Worm (Caenorhabditis elegans): Measurements from ENCODE around the gene sri-47.
"Not testable (repeated sequence)": the region's sequence is repeated elsewhere in the genome, so short reads cannot be mapped to it uniquely, and the experiment has no call there.

Gene sri-47

DNA sequence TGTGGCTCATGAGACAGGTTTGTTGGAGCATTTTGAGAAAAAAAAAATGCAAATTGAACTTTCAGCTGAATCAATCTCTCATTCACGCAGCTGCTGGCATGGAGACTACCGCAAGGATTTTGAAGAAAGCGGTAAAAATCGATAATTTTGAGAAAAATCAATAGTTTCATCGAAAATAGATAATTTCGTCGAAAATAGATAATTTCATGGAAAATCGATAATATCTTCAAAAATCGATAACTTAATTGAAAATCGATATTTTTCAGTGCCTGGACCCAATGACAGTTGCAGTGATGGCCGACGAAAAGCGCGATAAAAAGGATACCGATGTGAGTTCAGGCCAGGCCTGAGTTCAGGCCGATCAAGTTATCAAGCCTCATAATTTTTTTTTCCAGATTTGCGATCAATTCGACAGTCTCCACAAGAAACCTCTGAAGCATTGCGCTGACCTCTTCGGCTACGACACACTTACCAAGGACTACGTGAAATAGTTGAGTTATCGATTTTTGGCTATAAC lies 33.7 kb upstream of the sri-47 start, which contains the start of gene D2062.4:
TSS of gene D2062.4 (plus strand) at position 467 of the 517 bp plus-strand sequence.
- TF ChIP-seq lin-15B (tag; optimal IDR thresholded peaks at IDR 0.05); mdl-1 (tag; optimal IDR thresholded peaks at IDR 0.05); lin-13 (GFP tag; optimal IDR thresholded peaks at IDR 0.05): not testable (repeated sequence)

DNA sequence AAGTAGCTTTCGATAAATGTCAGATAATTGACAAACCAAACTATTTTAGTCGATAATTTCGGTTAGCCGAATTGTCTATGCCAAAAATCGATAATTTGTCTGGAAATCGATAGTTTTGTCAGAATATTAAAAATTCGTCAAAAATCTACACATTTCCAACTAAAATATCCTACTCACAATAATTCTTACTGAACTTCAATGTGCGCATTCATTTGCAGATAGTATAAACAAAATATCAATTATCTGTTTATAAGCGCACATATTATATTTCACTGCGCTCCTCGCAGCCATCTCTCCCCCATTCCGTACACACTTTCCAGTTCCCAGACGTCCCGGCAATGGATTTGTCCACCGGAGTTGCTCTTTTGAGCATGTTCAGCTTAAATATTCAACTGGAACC lies 31.9 kb upstream of the sri-47 start, which contains the start of gene lgc-28:
TSS of gene lgc-28 (plus strand) at position 301 of the 400 bp plus-strand sequence.
- TF ChIP-seq dpl-1 (GFP tag; optimal IDR thresholded peaks at IDR 0.05) (no peak), C04F5.9 (tag; optimal IDR thresholded peaks at IDR 0.05) (no peak)

ce11 chrII:2627154-2627799 lies 29.4 kb upstream of the sri-47 start, which contains the start of gene sri-71:
sri-71 (plus strand) TSS chrII:2627749.
- TF ChIP-seq lin-15B (tag; optimal IDR thresholded peaks at IDR 0.05) (no peak), egl-27 (tag; optimal IDR thresholded peaks at IDR 0.05) (no peak), efl-1 (optimal IDR thresholded peaks at IDR 0.05) (no peak), efl-1 (GFP tag; optimal IDR thresholded peaks at IDR 0.05 in 1 of 2) (peak in 1 of 2 experiments; percentile 60), nhr-77 (tag; optimal IDR thresholded peaks at IDR 0.05) (no peak)

DNA sequence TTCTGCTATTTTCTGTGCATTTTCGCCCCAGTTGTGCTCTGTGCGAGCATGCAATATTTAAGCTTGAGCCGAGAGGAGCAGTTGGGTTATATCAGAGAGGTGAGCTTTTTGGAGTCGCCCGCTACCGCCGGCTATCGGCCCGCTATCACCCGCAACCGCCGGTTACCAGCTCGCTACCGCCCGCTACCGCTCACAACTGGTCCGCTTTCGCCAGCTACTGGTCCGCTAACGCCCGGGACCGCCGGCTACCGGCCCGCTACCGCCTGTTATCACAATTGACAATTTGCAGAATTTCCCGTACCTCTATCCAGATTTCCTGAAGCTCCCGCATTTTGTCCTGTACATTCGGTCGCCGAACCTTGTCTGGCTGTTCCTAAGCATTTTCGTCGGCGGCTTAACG lies 28.3 kb upstream of the sri-47 start:
- no peak for TF ChIP-seq ceh-63 (GFP tag; optimal IDR thresholded peaks at IDR 0.05)
- no peak for TF ChIP-seq pax-3 (tag; optimal IDR thresholded peaks at IDR 0.05)
- no peak for TF ChIP-seq pqm-1 (tag; optimal IDR thresholded peaks at IDR 0.05)
- no peak for TF ChIP-seq nhr-85 (tag)
- no peak for TF ChIP-seq grh-1 (GFP tag; IDR thresholded peaks at IDR 0.05)
- TF ChIP-seq egl-13 (tag; optimal IDR thresholded peaks at IDR 0.05), result no peak
- TF ChIP-seq C04F5.9 (tag; optimal IDR thresholded peaks at IDR 0.05), result no peak
- no peak for TF ChIP-seq C34B4.2 (tag; optimal IDR thresholded peaks at IDR 0.05)
- no peak for TF ChIP-seq unc-98 (GFP tag; IDR thresholded peaks at IDR 0.05)
- TF ChIP-seq unc-86 (tag; optimal IDR thresholded peaks at IDR 0.05), result no peak
- no peak for TF ChIP-seq snu-23 (GFP tag; optimal IDR thresholded peaks at IDR 0.05)
- TF ChIP-seq swsn-7 (tag; optimal IDR thresholded peaks at IDR 0.05), result no peak
- TF ChIP-seq jun-1 (tag; optimal IDR thresholded peaks at IDR 0.05), result no peak
- no peak for TF ChIP-seq efl-3 (GFP tag; optimal IDR thresholded peaks at IDR 0.05)

- TF ChIP-seq ztf-11 (tag; optimal IDR thresholded peaks at IDR 0.05), result no peak
- no peak for TF ChIP-seq dsc-1 (tag; optimal IDR thresholded peaks at IDR 0.05)
- TF ChIP-seq lsy-2 (tag; optimal IDR thresholded peaks at IDR 0.05), result no peak
- TF ChIP-seq dpl-1 (GFP tag; optimal IDR thresholded peaks at IDR 0.05), result no peak
- no peak for TF ChIP-seq blmp-1 (tag; optimal IDR thresholded peaks at IDR 0.05)
- TF ChIP-seq nhr-20 (tag; optimal IDR thresholded peaks at IDR 0.05), result no peak
- no peak for TF ChIP-seq mep-1 (tag; optimal IDR thresholded peaks at IDR 0.05)
- TF ChIP-seq unc-62 (GFP tag; optimal IDR thresholded peaks at IDR 0.05), result no peak
- TF ChIP-seq nhr-11 (tag; optimal IDR thresholded peaks at IDR 0.05), result no peak
- TF ChIP-seq zag-1 (tag; optimal IDR thresholded peaks at IDR 0.05), result no peak
- TF ChIP-seq mdl-1 (tag; optimal IDR thresholded peaks at IDR 0.05), result no peak
- TF ChIP-seq irx-1 (tag; optimal IDR thresholded peaks at IDR 0.05), result no peak
- TF ChIP-seq pax-3 (tag; optimal IDR thresholded peaks at IDR 0.05), result no peak
- no peak for TF ChIP-seq ceh-88 (GFP tag; IDR thresholded peaks at IDR 0.05)
These were observed 27.4 kb upstream of the sri-47 start, which contains the start of gene sri-37 for ce11 chrII:2629270-2629669. sri-37 (plus strand) TSS chrII:2629570.
